Fruit fly (Drosophila melanogaster): ENCODE data around the gene Dysb.

The Dysb gene

DNA sequence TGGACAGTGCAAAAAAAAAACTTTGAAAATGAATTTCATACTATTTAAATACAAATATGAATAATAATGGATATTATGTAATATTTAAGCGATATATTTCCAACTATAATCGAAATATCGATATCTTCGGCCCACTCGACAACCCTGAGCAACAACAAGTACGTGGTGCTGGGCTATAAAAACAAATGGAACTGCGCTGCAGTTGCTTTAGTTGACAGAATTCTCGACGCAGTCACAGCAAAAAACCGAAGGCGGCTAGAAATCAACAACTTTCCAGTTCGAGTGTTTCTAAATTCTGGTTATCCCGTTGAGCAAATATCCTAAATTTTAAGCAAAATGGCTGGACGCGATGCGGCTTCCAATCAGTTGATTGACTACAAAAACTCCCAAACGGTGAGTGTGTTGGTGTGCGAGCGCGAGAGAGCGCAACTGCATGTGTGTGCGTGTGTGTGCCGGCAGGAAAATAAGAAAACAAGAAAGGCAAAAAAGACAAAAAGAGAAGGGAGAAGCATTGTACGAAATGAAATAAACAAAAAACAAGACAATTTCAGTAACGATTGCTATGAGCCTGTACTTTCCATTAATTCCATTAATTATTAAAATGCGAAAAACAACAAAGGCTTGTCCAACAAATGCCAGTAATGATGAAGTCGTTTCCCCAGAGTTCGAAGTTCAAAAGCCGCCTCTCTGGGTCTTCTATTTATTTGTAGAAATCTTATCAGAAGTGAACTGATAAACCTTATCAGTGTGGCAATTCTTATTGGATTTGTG, 44.9 kb upstream of the Dysb start, which contains the start of gene Cat (continued):
- TF ChIP-seq crol (GFP tag; IDR thresholded peaks at IDR 0.05) (no peak), CG9437 (GFP tag; optimal IDR thresholded peaks at IDR 0.05) (no peak), crc (GFP tag; optimal IDR thresholded peaks at IDR 0.05) (no peak), HLHmδ (GFP tag; optimal IDR thresholded peaks at IDR 0.05) (no peak), jumu (GFP tag; optimal IDR thresholded peaks at IDR 0.05) (no peak), CG10565 (GFP tag; optimal IDR thresholded peaks at IDR 0.05) (no peak), Ravus (GFP tag; IDR thresholded peaks at IDR 0.05) (no peak), sug (tag; optimal IDR thresholded peaks at IDR 0.05) (peak; percentile 56), yki (optimal IDR thresholded peaks at IDR 0.05) (no peak), Lhr (GFP tag; optimal IDR thresholded peaks at IDR 0.05) (no peak), gce (GFP tag; IDR thresholded peaks at IDR 0.05) (no peak), CG13424 (tag; optimal IDR thresholded peaks at IDR 0.05) (peak; percentile 60), sc (optimal IDR thresholded peaks at IDR 0.05) (no peak), sc (GFP tag; optimal IDR thresholded peaks at IDR 0.05) (no peak), CG14965 (GFP tag; optimal IDR thresholded peaks at IDR 0.05; ENCODE audit: borderline replicate concordance) (no peak), CG12942 (GFP tag; optimal IDR thresholded peaks at IDR 0.05) (no peak), gsb (GFP tag; IDR thresholded peaks at IDR 0.05) (no peak), CG13775 (GFP tag; optimal IDR thresholded peaks at IDR 0.05) (no peak), Atf-2 (GFP tag; optimal IDR thresholded peaks at IDR 0.05) (no peak), CG12219 (GFP tag; optimal IDR thresholded peaks at IDR 0.05) (no peak), CG18619 (GFP tag; optimal IDR thresholded peaks at IDR 0.05) (no peak), dm (GFP tag; optimal IDR thresholded peaks at IDR 0.05) (no peak), CG3726 (GFP tag; IDR thresholded peaks at IDR 0.05) (no peak), sna (GFP tag; IDR thresholded peaks at IDR 0.05; ENCODE audit: partially characterized antibody) (peak; percentile 89), Hey (tag; optimal IDR thresholded peaks at IDR 0.05) (no peak), Gug (GFP tag; IDR thresholded peaks at IDR 0.05) (no peak), Ada2b (GFP tag; IDR thresholded peaks at IDR 0.05) (peak; percentile 48), luna (GFP tag; optimal IDR thresholded peaks at IDR 0.05) (no peak), CG12659 (GFP tag; optimal IDR thresholded peaks at IDR 0.05) (peak; percentile 50), BtbVII (GFP tag; optimal IDR thresholded peaks at IDR 0.05) (peak; percentile 16), CoRest (tag; optimal IDR thresholded peaks at IDR 0.05) (peak; percentile 65), Abd-B (GFP tag; optimal IDR thresholded peaks at IDR 0.05) (peak; percentile 78), psq (GFP tag; optimal IDR thresholded peaks at IDR 0.05) (peak; percentile 55), so (GFP tag; IDR thresholded peaks at IDR 0.05) (no peak), Ssrp (tag; optimal IDR thresholded peaks at IDR 0.05) (no peak), chn (GFP tag; optimal IDR thresholded peaks at IDR 0.05) (no peak), CG8281 (tag; optimal IDR thresholded peaks at IDR 0.05) (no peak), CG17612 (GFP tag; IDR thresholded peaks at IDR 0.05) (no peak), onecut (GFP tag; IDR thresholded peaks at IDR 0.05) (peak; percentile 18; the same call in 1 of the 2 replicates), GATAe (GFP tag; conservative IDR thresholded peaks at IDR 0.05) (no peak), CG7987 (GFP tag; optimal IDR thresholded peaks at IDR 0.05) (peak; percentile 15), Jarid2 (GFP tag; optimal IDR thresholded peaks at IDR 0.05) (peak; percentile 8), CG4730 (GFP tag; IDR thresholded peaks at IDR 0.05) (no peak), kni (GFP tag; optimal IDR thresholded peaks at IDR 0.05) (peak; percentile 17), toy (GFP tag; IDR thresholded peaks at IDR 0.05) (no peak), Pdp1 (GFP tag; optimal IDR thresholded peaks at IDR 0.05) (peak in 1 of 2 experiments; percentile 98), Rx (GFP tag; IDR thresholded peaks at IDR 0.05) (no peak), gro (GFP tag; optimal IDR thresholded peaks at IDR 0.05) (peak; percentile 36), Six4 (GFP tag; optimal IDR thresholded peaks at IDR 0.05) (no peak), YL-1 (GFP tag; optimal IDR thresholded peaks at IDR 0.05) (peak; percentile 72), CG10274 (GFP tag; optimal IDR thresholded peaks at IDR 0.05) (no peak)
